Fruit fly (Drosophila melanogaster): ENCODE data around the gene dgrn.

DNA sequence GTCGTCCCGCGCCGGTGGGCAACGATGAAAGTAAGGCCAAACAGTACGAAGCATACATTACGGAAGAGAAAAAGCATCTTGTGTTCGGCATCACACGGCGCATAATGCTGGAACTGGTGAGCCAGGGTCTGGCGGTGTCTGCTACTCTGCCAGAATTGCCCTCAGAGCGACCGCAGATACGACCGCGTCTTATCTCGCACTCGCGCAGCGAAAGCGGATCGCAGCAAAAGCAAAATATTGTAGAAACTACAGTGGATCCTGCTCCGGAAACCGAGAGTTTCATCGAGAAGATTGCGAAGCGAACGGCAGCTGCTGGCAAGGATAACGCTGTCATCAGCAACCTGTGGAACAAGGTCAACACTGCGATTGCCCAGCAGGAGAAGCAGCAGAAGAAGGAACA, 26.7 kb upstream of the dgrn start:
- TF ChIP-seq CG4318 (GFP tag; optimal IDR thresholded peaks at IDR 0.05) (no peak), vri (GFP tag; optimal IDR thresholded peaks at IDR 0.05) (no peak)
